Fruit fly (Drosophila melanogaster): ENCODE measurements around the gene CG17186.

CG17186 gene

dm6 chr3R:19908863-19909343, 31.6 kb upstream of the CG17186 start (continued):
- TF ChIP-seq CG7556 (GFP tag; optimal IDR thresholded peaks at IDR 0.05): peak; percentile 84
- TF ChIP-seq ac (GFP tag; optimal IDR thresholded peaks at IDR 0.05): no peak
- no peak for TF ChIP-seq kni (GFP tag; optimal IDR thresholded peaks at IDR 0.05)
- no peak for TF ChIP-seq ash1 (GFP tag; optimal IDR thresholded peaks at IDR 0.05)
- TF ChIP-seq CG7271 (tag; optimal IDR thresholded peaks at IDR 0.05): no peak
- peak; percentile 96 for TF ChIP-seq Med (GFP tag)
- peak; percentile 68 for TF ChIP-seq CG2875 (GFP tag; optimal IDR thresholded peaks at IDR 0.05)
- TF ChIP-seq Gug (GFP tag; IDR thresholded peaks at IDR 0.05): peak; percentile 90
- TF ChIP-seq hth (optimal IDR thresholded peaks at IDR 0.05): no peak
- no peak for TF ChIP-seq dan (GFP tag; IDR thresholded peaks at IDR 0.05)
- peak; percentile 69 for TF ChIP-seq CG10959 (GFP tag; IDR thresholded peaks at IDR 0.05)
- peak; percentile 56 for TF ChIP-seq CG8359 (GFP tag; optimal IDR thresholded peaks at IDR 0.05; ENCODE audit: borderline replicate concordance)
- no peak for TF ChIP-seq insv (GFP tag; optimal IDR thresholded peaks at IDR 0.05)
- peak; percentile 29 for TF ChIP-seq Sry-δ (GFP tag; optimal IDR thresholded peaks at IDR 0.05)
- peak; percentile 75 for TF ChIP-seq nau (GFP tag; optimal IDR thresholded peaks at IDR 0.05)
- peak; percentile 76 for TF ChIP-seq ems (GFP tag; optimal IDR thresholded peaks at IDR 0.05)
- TF ChIP-seq lmd (GFP tag; IDR thresholded peaks at IDR 0.05): peak; percentile 87
- TF ChIP-seq chif (GFP tag; optimal IDR thresholded peaks at IDR 0.05): peak; percentile 77 to 86
- TF ChIP-seq gsb (GFP tag; IDR thresholded peaks at IDR 0.05): peak; percentile 85
- TF ChIP-seq CG9876 (GFP tag; optimal IDR thresholded peaks at IDR 0.05): peak; percentile 75
- TF ChIP-seq CG4328 (GFP tag; optimal IDR thresholded peaks at IDR 0.05): peak; percentile 3
- peak; percentile 38 for TF ChIP-seq Nf-YB (GFP tag; optimal IDR thresholded peaks at IDR 0.05)
- peak; percentile 65 for TF ChIP-seq CG15011 (GFP tag; optimal IDR thresholded peaks at IDR 0.05)
- TF ChIP-seq CG1233 (GFP tag; optimal IDR thresholded peaks at IDR 0.05): peak; percentile 42
- peak; percentile 77 for TF ChIP-seq CG4730 (GFP tag; IDR thresholded peaks at IDR 0.05)
- TF ChIP-seq chn (GFP tag; optimal IDR thresholded peaks at IDR 0.05): peak; percentile 83
- TF ChIP-seq MTF-1 (GFP tag; optimal IDR thresholded peaks at IDR 0.05; ENCODE audit: borderline replicate concordance): peak; percentile 71
- peak in 1 of 2 experiments; percentile 16 for TF ChIP-seq Hr78 (GFP tag; optimal IDR thresholded peaks at IDR 0.05)
- TF ChIP-seq pzg (GFP tag; optimal IDR thresholded peaks at IDR 0.05): no peak
- peak; percentile 86 for TF ChIP-seq PHDP (tag; optimal IDR thresholded peaks at IDR 0.05)
- peak; percentile 84 for TF ChIP-seq CG2678 (tag; optimal IDR thresholded peaks at IDR 0.05)
- peak; percentile 91 for TF ChIP-seq CG17328 (GFP tag; IDR thresholded peaks at IDR 0.05)
- TF ChIP-seq gro (GFP tag; optimal IDR thresholded peaks at IDR 0.05): peak; percentile 87
- TF ChIP-seq Doc2 (GFP tag; IDR thresholded peaks at IDR 0.05): 0 out of 2 replicates have a peak, but pooled peaks have one; percentile 37
- peak; percentile 72 for TF ChIP-seq jumu (GFP tag; optimal IDR thresholded peaks at IDR 0.05)
- TF ChIP-seq sc (optimal IDR thresholded peaks at IDR 0.05): no peak
- peak; percentile 61 for TF ChIP-seq sc (GFP tag; optimal IDR thresholded peaks at IDR 0.05)
- peak; percentile 82 for TF ChIP-seq CG4424 (GFP tag; optimal IDR thresholded peaks at IDR 0.05)
- TF ChIP-seq CG34224 (GFP tag; IDR thresholded peaks at IDR 0.05; ENCODE audit: partially characterized antibody): no peak
- peak; percentile 74 for TF ChIP-seq Dad (GFP tag; optimal IDR thresholded peaks at IDR 0.05)
- peak; percentile 66 for TF ChIP-seq CG33213 (GFP tag; optimal IDR thresholded peaks at IDR 0.05)
- TF ChIP-seq bsh (GFP tag; optimal IDR thresholded peaks at IDR 0.05): peak; percentile 29 to 80
- TF ChIP-seq Spps (tag; optimal IDR thresholded peaks at IDR 0.05): peak; percentile 36
- TF ChIP-seq Hr39 (optimal IDR thresholded peaks at IDR 0.05): no peak
- TF ChIP-seq kay (GFP tag; optimal IDR thresholded peaks at IDR 0.05): peak; percentile 65
- TF ChIP-seq D19B (GFP tag; optimal IDR thresholded peaks at IDR 0.05): peak; percentile 62

All from whole organism, embryonic.